Worm (Caenorhabditis elegans): ENCODE measurements around the gene pxn-2.

pxn-2 gene

ce11 chrX:11007393-11007792, 28.3 kb upstream of the pxn-2 start (continued):
- peak; percentile 59 for TF ChIP-seq dve-1 (tag; optimal IDR thresholded peaks at IDR 0.05; ENCODE audit: insufficient read depth)
- no peak for TF ChIP-seq mes-2 (tag; optimal IDR thresholded peaks at IDR 0.05; ENCODE audit: poor library complexity, severe bottlenecking)
- TF ChIP-seq aha-1 (tag): no peak
- no peak for TF ChIP-seq Y75B8A.6 (GFP tag; IDR thresholded peaks at IDR 0.05)

DNA sequence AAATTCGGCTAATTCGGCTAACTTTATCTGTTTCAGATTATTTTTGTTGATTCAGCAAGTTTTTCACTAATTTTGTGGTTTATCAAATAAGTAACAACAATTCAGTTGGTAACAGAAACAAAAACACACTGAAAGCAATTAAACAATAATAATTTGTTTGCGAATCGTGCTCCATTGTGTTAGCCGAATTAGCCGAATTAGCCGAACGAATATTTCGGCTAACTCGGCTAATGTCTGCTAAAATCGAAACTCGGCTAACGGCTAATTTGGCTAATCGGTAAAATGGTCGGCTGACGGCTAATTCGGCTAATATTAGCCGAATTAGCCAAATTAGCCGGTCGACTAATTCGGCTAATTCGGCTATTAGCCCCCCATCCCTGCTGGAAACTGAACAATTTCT, 24.6 kb upstream of the pxn-2 start:
- no peak for TF ChIP-seq madf-9 (GFP tag; conservative IDR thresholded peaks at IDR 0.05)
- TF ChIP-seq ZK337.2 (GFP tag; IDR thresholded peaks at IDR 0.05): no peak
- TF ChIP-seq lin-13 (GFP tag; optimal IDR thresholded peaks at IDR 0.05): no peak
- no peak for TF ChIP-seq Y75B8A.6 (GFP tag; IDR thresholded peaks at IDR 0.05)
- TF ChIP-seq dpl-1 (GFP tag; optimal IDR thresholded peaks at IDR 0.05): no peak
- TF ChIP-seq ceh-44 (GFP tag; IDR thresholded peaks at IDR 0.05): no peak
- no peak for TF ChIP-seq F26F4.8 (GFP tag; conservative IDR thresholded peaks at IDR 0.05)
- no peak for TF ChIP-seq zip-11 (GFP tag; IDR thresholded peaks at IDR 0.05)

DNA sequence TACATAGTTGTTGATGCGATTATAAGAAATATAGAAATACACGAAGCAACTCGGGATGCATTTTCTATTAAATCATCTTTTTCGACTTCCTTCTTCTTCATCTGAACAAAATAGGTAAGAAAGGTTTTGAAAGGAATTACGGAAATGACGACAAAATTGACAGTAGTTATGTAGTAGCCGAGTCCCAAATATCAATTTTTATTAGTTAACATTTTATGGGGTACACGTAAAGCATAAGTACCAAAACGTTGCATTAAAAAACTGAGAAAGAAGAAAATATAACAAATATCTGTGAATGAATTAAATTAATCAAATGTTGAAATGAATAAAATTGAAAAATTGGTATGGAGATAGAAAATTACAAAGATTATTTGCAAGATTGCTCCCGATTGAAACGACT, 22.7 kb upstream of the pxn-2 start, which contains the start of gene col-177:
TSS of gene col-177 (minus strand) at position 101 of the 400 bp plus-strand sequence.
- TF ChIP-seq daf-19 (GFP tag; conservative IDR thresholded peaks at IDR 0.05) (no peak), D1046.2 (GFP tag; IDR thresholded peaks at IDR 0.05) (no peak), lin-38 (GFP tag; IDR thresholded peaks at IDR 0.05) (no peak), nhr-28 (tag; optimal IDR thresholded peaks at IDR 0.05) (no peak), vab-7 (GFP tag; IDR thresholded peaks at IDR 0.05) (no peak), unc-62 (GFP tag; optimal IDR thresholded peaks at IDR 0.05 in 1 of 2) (no peak), unc-62 (tag; optimal IDR thresholded peaks at IDR 0.05) (no peak), snpc-1.2 (GFP tag; IDR thresholded peaks at IDR 0.05) (no peak), nhr-102 (tag; optimal IDR thresholded peaks at IDR 0.05) (no peak), mep-1 (tag; optimal IDR thresholded peaks at IDR 0.05) (no peak), nhr-25 (tag; optimal IDR thresholded peaks at IDR 0.05; ENCODE audit: borderline replicate concordance, insufficient read depth) (no peak), F26F4.8 (GFP tag; conservative IDR thresholded peaks at IDR 0.05) (no peak), ceh-82 (tag; optimal IDR thresholded peaks at IDR 0.05) (no peak), lin-39 (tag; optimal IDR thresholded peaks at IDR 0.05) (no peak), Y5F2A.4 (GFP tag; optimal IDR thresholded peaks at IDR 0.05) (no peak), set-16 (GFP tag; IDR thresholded peaks at IDR 0.05) (no peak), nhr-48 (tag; optimal IDR thresholded peaks at IDR 0.05) (no peak), lsy-2 (tag; optimal IDR thresholded peaks at IDR 0.05) (no peak), nhr-10 (tag; optimal IDR thresholded peaks at IDR 0.05) (no peak), zfp-2 (tag; optimal IDR thresholded peaks at IDR 0.05) (no peak), lin-15B (tag; optimal IDR thresholded peaks at IDR 0.05) (no peak)

DNA sequence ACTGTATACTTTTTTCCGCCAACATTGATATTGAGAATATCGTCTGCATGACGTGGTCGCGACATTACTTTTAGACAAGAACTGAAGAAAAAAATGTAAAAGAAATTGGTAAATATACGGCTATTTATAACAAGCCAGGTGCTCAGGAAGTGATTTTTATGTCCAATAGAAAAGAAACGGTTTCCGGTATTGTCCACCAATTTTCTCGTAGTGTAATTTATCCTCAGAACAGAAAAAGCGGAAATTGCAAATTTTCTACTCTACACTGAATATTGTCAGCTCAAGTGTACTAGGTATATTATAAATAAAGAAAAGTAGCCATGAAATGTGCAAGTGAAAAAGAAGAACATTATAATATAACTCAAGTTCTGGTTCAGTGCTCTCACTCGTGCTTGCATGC, 20.1 kb upstream of the pxn-2 start, which contains the start of gene F59F3.6:
TSS of gene F59F3.6 (minus strand) at position 101 of the 400 bp plus-strand sequence.
- TF ChIP-seq dmd-8 (GFP tag; IDR thresholded peaks at IDR 0.05) (no peak), aha-1 (tag) (peak; percentile 45)

- TF ChIP-seq zfp-2 (tag; optimal IDR thresholded peaks at IDR 0.05) (no peak), tag-97 (GFP tag; IDR thresholded peaks at IDR 0.05) (no peak), Y48G9A.11 (GFP tag; IDR thresholded peaks at IDR 0.05) (no peak), gei-8 (GFP tag; optimal IDR thresholded peaks at IDR 0.05) (no peak), lin-1 (GFP tag; IDR thresholded peaks at IDR 0.05) (no peak), ctbp-1 (GFP tag; IDR thresholded peaks at IDR 0.05) (no peak), dve-1 (tag; optimal IDR thresholded peaks at IDR 0.05; ENCODE audit: insufficient read depth) (peak; percentile 38), pqm-1 (tag; optimal IDR thresholded peaks at IDR 0.05) (peak; percentile 23), nhr-76 (tag; optimal IDR thresholded peaks at IDR 0.05) (no peak), cey-2 (tag; optimal IDR thresholded peaks at IDR 0.05; ENCODE audit: borderline replicate concordance, insufficient read depth) (no peak), aha-1 (tag) (peak; percentile 64), ceh-44 (GFP tag; IDR thresholded peaks at IDR 0.05) (no peak), zip-2 (tag; optimal IDR thresholded peaks at IDR 0.05) (no peak), lin-13 (GFP tag; optimal IDR thresholded peaks at IDR 0.05) (no peak), R02D3.7 (tag; optimal IDR thresholded peaks at IDR 0.05) (no peak), duxl-1 (tag; optimal IDR thresholded peaks at IDR 0.05; ENCODE audit: poor library complexity) (no peak), snpc-4 (tag; optimal IDR thresholded peaks at IDR 0.05) (no peak)
Measured at ce11 chrX:10992177-10992576, 13.1 kb upstream of the pxn-2 start, which contains the start of gene ver-3. Gene ver-3, plus strand, starts transcription at chrX:10992477.
